Worm (Caenorhabditis elegans): ENCODE data around the gene T20D4.7.

DNA sequence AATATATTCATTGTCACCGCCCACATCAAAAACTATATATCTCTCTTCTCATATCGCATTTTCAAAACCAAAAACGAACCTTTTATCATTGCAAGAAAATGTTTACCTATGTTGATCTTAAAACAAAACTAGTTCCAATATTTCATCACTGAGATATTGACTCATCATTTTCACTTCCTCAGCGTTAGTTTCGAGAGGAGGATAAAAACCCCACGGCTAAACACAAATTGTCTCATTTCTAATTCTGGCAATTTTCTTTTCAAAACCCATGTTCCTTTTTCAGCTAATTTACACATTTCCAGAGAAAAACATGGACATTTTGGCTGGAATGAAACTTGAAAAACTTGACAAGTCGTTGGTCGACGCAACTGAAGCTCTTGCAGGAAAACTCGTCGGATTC is at the start of gene T20D4.7:
- TF ChIP-seq egl-27 (tag; optimal IDR thresholded peaks at IDR 0.05) (no peak), nhr-11 (tag; optimal IDR thresholded peaks at IDR 0.05) (no peak), nhr-77 (tag; optimal IDR thresholded peaks at IDR 0.05) (no peak), lin-39 (tag; optimal IDR thresholded peaks at IDR 0.05) (no peak), mab-5 (tag; optimal IDR thresholded peaks at IDR 0.05) (no peak), elt-1 (tag; optimal IDR thresholded peaks at IDR 0.05) (no peak), nhr-12 (tag; optimal IDR thresholded peaks at IDR 0.05) (no peak), sem-4 (tag; optimal IDR thresholded peaks at IDR 0.05) (no peak), aly-2 (tag; optimal IDR thresholded peaks at IDR 0.05) (no peak), snpc-4 (tag; optimal IDR thresholded peaks at IDR 0.05) (no peak), unc-62 (GFP tag; optimal IDR thresholded peaks at IDR 0.05) (no peak)

Data from whole organism, L2 larva.